Fruit fly (Drosophila melanogaster): ENCODE results near the gene Sfp26Ad.
A peak's percentile ranks its signal among the peaks of the same experiment; 100 is the strongest.

The Sfp26Ad gene

DNA sequence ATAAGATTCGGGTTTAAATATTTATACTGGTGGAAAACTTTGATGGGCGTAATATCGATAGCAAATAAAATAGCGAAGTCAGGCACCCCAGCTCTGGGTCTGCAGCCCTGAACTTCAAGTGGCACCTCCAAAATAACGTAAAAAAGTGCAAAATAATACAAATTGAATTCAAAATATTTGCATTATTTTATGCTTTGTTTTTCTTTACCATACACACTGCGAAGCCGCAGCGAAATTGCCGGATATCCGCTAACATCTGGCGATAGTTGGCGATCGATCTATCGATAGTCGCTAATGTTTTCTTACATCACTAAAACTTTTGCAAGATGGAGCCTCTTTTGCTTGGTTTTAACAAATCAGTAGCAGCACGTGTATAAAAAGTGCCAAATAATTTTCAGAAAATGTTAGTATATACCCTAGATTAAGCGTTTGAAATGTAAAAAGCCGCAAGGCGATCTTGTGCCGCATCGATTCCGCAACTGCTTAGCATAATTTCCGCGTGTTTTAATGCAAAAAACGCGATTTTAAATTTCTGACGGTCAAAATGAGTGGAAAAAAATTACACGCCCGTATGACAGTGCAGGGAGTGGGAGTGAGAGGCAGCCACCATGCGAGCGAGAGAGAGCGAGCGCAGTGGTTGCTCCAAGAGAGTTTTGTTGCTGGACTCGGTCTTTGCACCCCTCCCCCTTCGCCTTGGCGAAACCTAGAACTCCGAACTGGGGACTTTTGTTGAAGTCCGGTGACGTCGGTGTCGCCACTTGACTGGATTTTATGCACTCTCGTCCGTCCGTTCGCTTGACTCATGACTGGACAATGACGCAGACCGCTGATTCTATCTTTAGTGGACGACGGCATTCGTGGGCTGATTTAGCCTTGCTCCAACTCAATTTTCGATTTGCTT lies 38.6 kb upstream of the Sfp26Ad start, which contains the start of gene eIF4A (continued):
- peak; percentile 24 for TF ChIP-seq CG3032 (tag; optimal IDR thresholded peaks at IDR 0.05)
- TF ChIP-seq achi (GFP tag; optimal IDR thresholded peaks at IDR 0.05), result peak; percentile 35
- TF ChIP-seq Hr38 (GFP tag; optimal IDR thresholded peaks at IDR 0.05), result no peak
- peak; percentile 64 for TF ChIP-seq Eip78C (GFP tag)

DNA sequence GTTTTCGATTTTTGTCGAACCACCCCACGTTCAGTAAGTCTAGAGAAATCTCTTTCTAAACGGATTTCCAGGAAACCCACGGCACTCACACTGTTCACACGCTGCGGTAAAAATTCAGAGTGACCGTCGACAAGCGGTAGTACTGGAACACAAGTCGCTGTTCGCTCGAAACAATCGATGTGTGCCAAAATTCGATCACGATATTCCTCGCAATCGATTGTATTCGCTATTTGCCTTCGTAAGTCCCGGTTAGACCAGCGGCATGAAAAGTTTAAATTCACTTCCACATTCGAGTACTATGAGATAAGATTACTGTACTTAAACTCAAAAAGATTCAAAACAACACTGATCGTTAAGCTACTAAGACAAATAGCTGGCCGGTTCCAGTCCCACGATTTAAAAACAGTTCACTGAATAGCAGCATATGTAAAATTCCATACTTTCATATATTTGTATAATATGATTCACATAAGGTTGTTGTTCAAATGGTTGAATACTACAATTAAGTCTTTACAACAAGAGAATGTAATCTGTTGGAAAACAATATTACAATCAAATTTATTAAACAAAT lies 37.8 kb upstream of the Sfp26Ad start, which contains the start of gene chic:
Gene chic, minus strand, starts transcription at position 157 of the 571 bp plus-strand sequence.
- TF ChIP-seq lz (GFP tag; optimal IDR thresholded peaks at IDR 0.05), result no peak
- no peak for TF ChIP-seq Eip93F (GFP tag; optimal IDR thresholded peaks at IDR 0.05)
- TF ChIP-seq net (GFP tag; optimal IDR thresholded peaks at IDR 0.05), result no peak
- TF ChIP-seq Eip75B (GFP tag; optimal IDR thresholded peaks at IDR 0.05), result no peak
- no peak for TF ChIP-seq CG6808 (GFP tag; optimal IDR thresholded peaks at IDR 0.05)
- TF ChIP-seq Hr38 (GFP tag; optimal IDR thresholded peaks at IDR 0.05), result no peak
- TF ChIP-seq CG6854 (GFP tag; optimal IDR thresholded peaks at IDR 0.05), result peak; percentile 68
- TF ChIP-seq Sox15 (GFP tag; optimal IDR thresholded peaks at IDR 0.05), result no peak
- TF ChIP-seq CG9139 (GFP tag; optimal IDR thresholded peaks at IDR 0.05), result no peak
- no peak for TF ChIP-seq dsx (GFP tag; optimal IDR thresholded peaks at IDR 0.05; ENCODE audit: poor library complexity, severe bottlenecking)
- no peak for TF ChIP-seq achi (GFP tag; optimal IDR thresholded peaks at IDR 0.05)
- TF ChIP-seq Sox102F (GFP tag; optimal IDR thresholded peaks at IDR 0.05), result peak; percentile 55
- TF ChIP-seq CG8319 (GFP tag; optimal IDR thresholded peaks at IDR 0.05), result no peak
- no peak for TF ChIP-seq fd85E (GFP tag; optimal IDR thresholded peaks at IDR 0.05)
- TF ChIP-seq CG32006 (GFP tag; optimal IDR thresholded peaks at IDR 0.05), result peak; percentile 19
- TF ChIP-seq CG1621 (tag; optimal IDR thresholded peaks at IDR 0.05), result no peak
- peak; percentile 2 for TF ChIP-seq CG34406 (GFP tag; optimal IDR thresholded peaks at IDR 0.05)
- no peak for TF ChIP-seq Gug (GFP tag; IDR thresholded peaks at IDR 0.05)
- no peak for TF ChIP-seq CG15336 (GFP tag; IDR thresholded peaks at IDR 0.05)
- no peak for TF ChIP-seq CG6276 (GFP tag; optimal IDR thresholded peaks at IDR 0.05)
- peak; percentile 48 for TF ChIP-seq svp (GFP tag)
- no peak for TF ChIP-seq eg (GFP tag; IDR thresholded peaks at IDR 0.05)
- no peak for TF ChIP-seq CG10631 (GFP tag; optimal IDR thresholded peaks at IDR 0.05)
- TF ChIP-seq CG4318 (GFP tag; optimal IDR thresholded peaks at IDR 0.05), result no peak
- TF ChIP-seq CG11902 (GFP tag; optimal IDR thresholded peaks at IDR 0.05), result no peak
- peak; percentile 33 for TF ChIP-seq Eip78C (GFP tag)
- no peak for TF ChIP-seq CG31627 (GFP tag; optimal IDR thresholded peaks at IDR 0.05)
- TF ChIP-seq Smox (GFP tag; optimal IDR thresholded peaks at IDR 0.05), result peak; percentile 34
- peak; percentile 19 for TF ChIP-seq Hr39 (GFP tag; optimal IDR thresholded peaks at IDR 0.05)
- no peak for TF ChIP-seq Met (GFP tag; optimal IDR thresholded peaks at IDR 0.05)
- TF ChIP-seq Ets96B (tag; optimal IDR thresholded peaks at IDR 0.05), result peak; percentile 19
- TF ChIP-seq Hr4 (GFP tag; optimal IDR thresholded peaks at IDR 0.05), result peak; percentile 19
- no peak for TF ChIP-seq acj6 (GFP tag; optimal IDR thresholded peaks at IDR 0.05)
- TF ChIP-seq CG11294 (GFP tag; IDR thresholded peaks at IDR 0.05), result no peak
- no peak for TF ChIP-seq spab (GFP tag; optimal IDR thresholded peaks at IDR 0.05)
- no peak for TF ChIP-seq topi (GFP tag; optimal IDR thresholded peaks at IDR 0.05)
- TF ChIP-seq Blimp-1 (GFP tag; optimal IDR thresholded peaks at IDR 0.05), result no peak
- TF ChIP-seq cyc (GFP tag; optimal IDR thresholded peaks at IDR 0.05), result peak; percentile 1
- TF ChIP-seq CG6163 (GFP tag; IDR thresholded peaks at IDR 0.05), result no peak
- peak; percentile 24 for TF ChIP-seq CG3919 (GFP tag; optimal IDR thresholded peaks at IDR 0.05)
- peak; percentile 2 to 29 for TF ChIP-seq ss (GFP tag; optimal IDR thresholded peaks at IDR 0.05)
- TF ChIP-seq CG7368 (GFP tag; optimal IDR thresholded peaks at IDR 0.05), result no peak
- no peak for TF ChIP-seq CG10669 (GFP tag; optimal IDR thresholded peaks at IDR 0.05)
- no peak for TF ChIP-seq CG6792 (GFP tag; optimal IDR thresholded peaks at IDR 0.05)
- TF ChIP-seq pdm3 (GFP tag; optimal IDR thresholded peaks at IDR 0.05), result peak; percentile 4
- no peak for TF ChIP-seq Lpt (GFP tag; optimal IDR thresholded peaks at IDR 0.05)
- TF ChIP-seq Ets21C (GFP tag; optimal IDR thresholded peaks at IDR 0.05), result no peak

Data from whole organism, prepupa.